Fruit fly (Drosophila melanogaster) whole organism, embryonic: ENCODE measurements around the gene Unr.

ENCODE experiments used
- BtbVII ChIP-seq: fragments of 200-800 bp; sonication (Bioruptor generic); optimal IDR thresholded peaks from 3 replicates; lab custom pipeline; 2017; ENCODE audit warnings: missing biosample characterization, mild to moderate bottlenecking, missing genetic modification characterization
- CG10321 ChIP-seq: fragments of 200-800 bp; sonication (Bioruptor generic); IDR thresholded peaks from 2 replicates; pipeline ENCODE4 v1.3.6; 2022; ENCODE audit warnings: missing biosample characterization, missing genetic modification characterization
- CG11504 ChIP-seq: fragments of 200-800 bp; sonication (Bioruptor generic); optimal IDR thresholded peaks from 3 replicates; lab custom pipeline; 2019; ENCODE audit warnings: missing biosample characterization, mild to moderate bottlenecking, missing genetic modification characterization, moderate library complexity
- CG11723 ChIP-seq: fragments of 200-800 bp; sonication (Bioruptor generic); optimal IDR thresholded peaks from 2 replicates; lab custom pipeline; 2017; ENCODE audit warnings: missing biosample characterization, mild to moderate bottlenecking, missing genetic modification characterization
- CG13775 ChIP-seq: fragments of 200-800 bp; sonication (Bioruptor generic); optimal IDR thresholded peaks from 3 replicates; lab custom pipeline; 2017; ENCODE audit warnings: missing biosample characterization, mild to moderate bottlenecking, missing genetic modification characterization
- CG15479 ChIP-seq: fragments of 200-800 bp; sonication (Bioruptor generic); optimal IDR thresholded peaks from 3 replicates; lab custom pipeline; 2019; ENCODE audit warnings: missing biosample characterization, mild to moderate bottlenecking, missing genetic modification characterization, moderate library complexity
- CG17328 ChIP-seq: fragments of 200-800 bp; sonication (Bioruptor generic); IDR thresholded peaks from 2 replicates; pipeline ENCODE4 v1.3.6; 2022; ENCODE audit warnings: missing biosample characterization, missing genetic modification characterization
- CG1792 ChIP-seq: fragments of 200-800 bp; sonication (Bioruptor generic); optimal IDR thresholded peaks from 2 replicates; lab custom pipeline; 2016; ENCODE audit warnings: missing biosample characterization, missing genetic modification characterization
- CG2889 ChIP-seq: fragments of 200-800 bp; sonication (Bioruptor generic); IDR thresholded peaks from 3 replicates; pipeline ENCODE4 v1.3.6; 2022; ENCODE audit warnings: missing biosample characterization, missing genetic modification characterization
- CG33557 ChIP-seq: fragments of 200-800 bp; sonication (Bioruptor generic); optimal IDR thresholded peaks from 2 replicates; lab custom pipeline; 2019; ENCODE audit warnings: missing biosample characterization, mild to moderate bottlenecking, missing genetic modification characterization, moderate library complexity
- CG3995 ChIP-seq: fragments of 200-800 bp; sonication (Bioruptor generic); optimal IDR thresholded peaks from 3 replicates; lab custom pipeline; 2016; ENCODE audit warnings: missing biosample characterization, missing genetic modification characterization
- CG4282 ChIP-seq: fragments of 200-800 bp; sonication (Bioruptor generic); optimal IDR thresholded peaks from 2 replicates; lab custom pipeline; 2016; ENCODE audit warnings: missing biosample characterization, missing genetic modification characterization
- CG4360 ChIP-seq: fragments of 200-800 bp; sonication (Bioruptor generic); IDR thresholded peaks from 2 replicates; pipeline ENCODE4 v1.3.6; 2022; ENCODE audit warnings: missing biosample characterization, missing genetic modification characterization
- CG6254 ChIP-seq: fragments of 200-800 bp; sonication (Bioruptor generic); optimal IDR thresholded peaks from 3 replicates; lab custom pipeline; 2017; ENCODE audit warnings: mild to moderate bottlenecking, missing biosample characterization, missing genetic modification reagents, missing genetic modification characterization
- CG7745 ChIP-seq: fragments of 200-800 bp; sonication (Bioruptor generic); optimal IDR thresholded peaks from 2 replicates; lab custom pipeline; 2018; ENCODE audit warnings: missing biosample characterization, mild to moderate bottlenecking, missing genetic modification characterization, moderate library complexity
- CG8388 ChIP-seq: fragments of 200-800 bp; sonication (Bioruptor generic); optimal IDR thresholded peaks from 2 replicates; lab custom pipeline; 2019; ENCODE audit warnings: missing biosample characterization, mild to moderate bottlenecking, missing genetic modification characterization, moderate library complexity
- Dad ChIP-seq: fragments of 200-800 bp; sonication (Bioruptor generic); optimal IDR thresholded peaks from 3 replicates; lab custom pipeline; 2016; ENCODE audit warnings: missing biosample characterization, missing genetic modification characterization
- Dip2 ChIP-seq: fragments of 200-800 bp; sonication (Bioruptor generic); IDR thresholded peaks from 2 replicates; pipeline ENCODE4 v1.3.6; 2022; ENCODE audit warnings: missing biosample characterization, missing genetic modification characterization
- E2f1 ChIP-seq: fragments of 200-800 bp; sonication (Bioruptor generic); IDR thresholded peaks from 2 replicates; pipeline ENCODE4 v1.3.6; 2022; ENCODE audit warnings: missing biosample characterization, missing genetic modification characterization
- Hr3 ChIP-seq: fragments of 200-800 bp; sonication (Bioruptor generic); optimal IDR thresholded peaks from 3 replicates; lab custom pipeline; 2016; ENCODE audit warnings: missing biosample characterization, missing genetic modification characterization
- Neu2 ChIP-seq: fragments of 200-800 bp; sonication (Bioruptor generic); optimal IDR thresholded peaks from 3 replicates; lab custom pipeline; 2016; ENCODE audit warnings: missing biosample characterization, missing genetic modification characterization, borderline replicate concordance
- Oaz ChIP-seq: fragments of 200-800 bp; sonication (Bioruptor generic); IDR thresholded peaks from 2 replicates; pipeline ENCODE4 v1.3.6; 2022; ENCODE audit warnings: missing biosample characterization, missing genetic modification characterization
- Ravus ChIP-seq: fragments of 200-800 bp; sonication (Bioruptor generic); IDR thresholded peaks from 2 replicates; pipeline ENCODE4 v1.3.6; 2022; ENCODE audit warnings: missing biosample characterization, missing genetic modification characterization
- Xrp1 ChIP-seq: fragments of 200-800 bp; sonication (Bioruptor generic); IDR thresholded peaks from 2 replicates; pipeline ENCODE4 v1.3.6; 2022; ENCODE audit warnings: missing biosample characterization, missing genetic modification characterization
- bcd ChIP-seq: fragments of 200-800 bp; sonication (Bioruptor generic); optimal IDR thresholded peaks from 2 replicates; lab custom pipeline; 2017; ENCODE audit warnings: missing biosample characterization, mild to moderate bottlenecking, missing genetic modification characterization
- bigmax ChIP-seq: fragments of 200-800 bp; sonication (Bioruptor generic); optimal IDR thresholded peaks from 2 replicates; lab custom pipeline; 2018; ENCODE audit warnings: missing biosample characterization, mild to moderate bottlenecking, missing genetic modification characterization
- bowl ChIP-seq: fragments of 200-800 bp; sonication (Bioruptor generic); IDR thresholded peaks from 2 replicates; pipeline ENCODE4 v1.3.6; 2022; ENCODE audit warnings: missing biosample characterization, missing genetic modification characterization
- bsh ChIP-seq, 2 experiments: fragments of 200-800 bp; sonication (Bioruptor generic); optimal IDR thresholded peaks; 2 replicates each; lab custom pipeline; 2017 to 2018; ENCODE audit warnings: mild to moderate bottlenecking in 2 of 2, missing biosample characterization in 2 of 2, missing genetic modification characterization in 2 of 2, moderate library complexity in 1 of 2
- btn ChIP-seq: fragments of 200-800 bp; sonication (Bioruptor generic); optimal IDR thresholded peaks from 2 replicates; lab custom pipeline; 2016; ENCODE audit warnings: missing biosample characterization, missing genetic modification characterization
- cato ChIP-seq: fragments of 200-800 bp; sonication (Bioruptor generic); optimal IDR thresholded peaks from 2 replicates; lab custom pipeline; 2016; ENCODE audit warnings: missing biosample characterization, missing genetic modification characterization, borderline replicate concordance
- chn ChIP-seq: fragments of 200-800 bp; sonication (Bioruptor generic); optimal IDR thresholded peaks from 2 replicates; lab custom pipeline; 2016; ENCODE audit warnings: missing biosample characterization, missing genetic modification characterization
- dan ChIP-seq: fragments of 200-800 bp; sonication (Bioruptor generic); IDR thresholded peaks from 2 replicates; pipeline ENCODE4 v1.3.6; 2022; ENCODE audit warnings: missing biosample characterization, missing genetic modification characterization
- disco-r ChIP-seq: fragments of 200-800 bp; sonication (Bioruptor generic); optimal IDR thresholded peaks from 2 replicates; lab custom pipeline; 2016; ENCODE audit warnings: missing biosample characterization, missing genetic modification characterization
- dm ChIP-seq: fragments of 200-800 bp; sonication (Bioruptor generic); optimal IDR thresholded peaks from 3 replicates; lab custom pipeline; 2016; ENCODE audit warnings: missing biosample characterization, missing genetic modification characterization
- exex ChIP-seq: fragments of 200-800 bp; sonication (Bioruptor generic); optimal IDR thresholded peaks from 4 replicates; lab custom pipeline; 2018; ENCODE audit warnings: missing biosample characterization, mild to moderate bottlenecking, missing genetic modification characterization, moderate library complexity
- gfzf ChIP-seq: fragments of 200-800 bp; sonication (Bioruptor generic); optimal IDR thresholded peaks from 2 replicates; lab custom pipeline; 2016; ENCODE audit warnings: missing biosample characterization, mild to moderate bottlenecking, missing genetic modification characterization, moderate library complexity
- gt ChIP-seq: fragments of 200-800 bp; sonication (Bioruptor generic); IDR thresholded peaks from 2 replicates; pipeline ENCODE4 v1.3.6; 2022; ENCODE audit warnings: missing biosample characterization, missing genetic modification characterization
- ind ChIP-seq: fragments of 200-800 bp; sonication (Bioruptor generic); optimal IDR thresholded peaks from 3 replicates; lab custom pipeline; 2016; ENCODE audit warnings: missing biosample characterization, missing genetic modification characterization
- knrl ChIP-seq: fragments of 200-800 bp; sonication (Bioruptor generic); IDR thresholded peaks from 3 replicates; pipeline ENCODE4 v1.3.6; 2022; ENCODE audit warnings: missing biosample characterization, missing genetic modification characterization; ENCODE audit not compliant: partially characterized antibody
- lov ChIP-seq, 2 experiments: fragments of 200-800 bp in 1 of 2; fragments of >200 bp in 1 of 2; sonication (Bioruptor generic) in 1 of 2; IDR thresholded peaks in 1 of 2; optimal IDR thresholded peaks in 1 of 2; 2 replicates in 1 of 2; 3 replicates in 1 of 2; pipeline versions ENCODE4 v1.3.6 to Lab custom; 2017 to 2022; ENCODE audit warnings: missing biosample characterization in 1 of 2, missing genetic modification characterization in 1 of 2
- onecut ChIP-seq: fragments of 200-800 bp; sonication (Bioruptor generic); IDR thresholded peaks from 2 replicates; pipeline ENCODE4 v1.3.6; 2022; ENCODE audit warnings: missing biosample characterization, missing genetic modification characterization
- pb ChIP-seq: fragments of 200-800 bp; sonication (Bioruptor generic); optimal IDR thresholded peaks from 3 replicates; lab custom pipeline; 2016; ENCODE audit warnings: missing biosample characterization, missing genetic modification characterization
- rib ChIP-seq: fragments of 200-800 bp; sonication (Bioruptor generic); IDR thresholded peaks from 2 replicates; pipeline ENCODE4 v1.3.6; 2022; ENCODE audit warnings: missing biosample characterization, missing genetic modification characterization
- shn ChIP-seq: fragments of 200-800 bp; sonication (Bioruptor generic); optimal IDR thresholded peaks from 3 replicates; lab custom pipeline; 2016; ENCODE audit warnings: missing biosample characterization, missing genetic modification characterization
- sim ChIP-seq: fragments of 200-800 bp; sonication (Bioruptor generic); IDR thresholded peaks from 2 replicates; pipeline ENCODE4 v1.3.6; 2022; ENCODE audit warnings: missing biosample characterization, missing genetic modification characterization
- so ChIP-seq: fragments of 200-800 bp; sonication (Bioruptor generic); IDR thresholded peaks from 3 replicates; pipeline ENCODE4 v1.3.6; 2022; ENCODE audit warnings: missing biosample characterization, missing genetic modification characterization
- unc-4 ChIP-seq: fragments of 200-800 bp; sonication (Bioruptor generic); IDR thresholded peaks from 2 replicates; pipeline ENCODE4 v1.3.6; 2022; ENCODE audit warnings: missing biosample characterization, missing genetic modification characterization; ENCODE audit not compliant: partially characterized antibody
- vnd ChIP-seq: fragments of 200-800 bp; sonication (Bioruptor generic); IDR thresholded peaks from 3 replicates; pipeline ENCODE4 v1.3.6; 2022; ENCODE audit warnings: missing biosample characterization, missing genetic modification characterization; ENCODE audit not compliant: partially characterized antibody
- zfh1 ChIP-seq: fragments of 200-800 bp; sonication (Bioruptor generic); IDR thresholded peaks from 3 replicates; pipeline ENCODE4 v1.3.6; 2022; ENCODE audit warnings: missing biosample characterization, missing genetic modification characterization

The Unr gene

dm6 chr3L:8440771-8441549 lies 1.2 kb downstream of the Unr start (continued):
- TF ChIP-seq Dad = peak; percentile 31
- no peak for TF ChIP-seq exex (tag; lab: Kevin White, UChicago)
- peak; percentile 3 for TF ChIP-seq dm (GFP tag; lab: Kevin White, UChicago)
- TF ChIP-seq CG6254 (GFP tag; lab: Kevin White, UChicago) = no peak
- TF ChIP-seq knrl = no peak
- TF ChIP-seq CG1792 (GFP tag; lab: Kevin White, UChicago) = peak; percentile 62
- no peak for TF ChIP-seq so (GFP tag; lab: Robert Waterston, UW)
- no peak for TF ChIP-seq vnd (GFP tag; lab: Robert Waterston, UW)
- peak; percentile 50 for TF ChIP-seq CG11504 (tag; lab: Kevin White, UChicago)
- TF ChIP-seq Neu2 = no peak
- TF ChIP-seq lov (optimal IDR thresholded peaks at IDR 0.05; lab: Kevin White, UChicago) = no peak
- no peak for TF ChIP-seq lov (GFP tag; IDR thresholded peaks at IDR 0.05; lab: Robert Waterston, UW)
- TF ChIP-seq bowl (GFP tag; lab: Robert Waterston, UW) = no peak
- no peak for TF ChIP-seq onecut (GFP tag; lab: Robert Waterston, UW)
- no peak; the same call in 1 of the 2 replicates for TF ChIP-seq CG4360 (GFP tag; lab: Robert Waterston, UW)
- TF ChIP-seq Xrp1 (GFP tag; lab: Robert Waterston, UW) = peak; percentile 52; the same call in 1 of the 2 replicates
- TF ChIP-seq Ravus = no peak
- peak; percentile 28 for TF ChIP-seq CG8388 (GFP tag; lab: Kevin White, UChicago)
- no peak for TF ChIP-seq bcd
- TF ChIP-seq CG4282 (GFP tag; lab: Kevin White, UChicago) = peak; percentile 4
- no peak for TF ChIP-seq BtbVII (GFP tag; lab: Kevin White, UChicago)
- TF ChIP-seq bsh (GFP tag; optimal IDR thresholded peaks at IDR 0.05; lab: Kevin White, UChicago) = peak; percentile 40 to 97
- no peak for TF ChIP-seq CG33557 (GFP tag; lab: Kevin White, UChicago)
- no peak for TF ChIP-seq CG11723 (GFP tag; lab: Kevin White, UChicago)
- TF ChIP-seq CG10321 (GFP tag; lab: Robert Waterston, UW) = no peak
- TF ChIP-seq gt (GFP tag; lab: Robert Waterston, UW) = no peak
- no peak for TF ChIP-seq CG15479 (GFP tag; lab: Kevin White, UChicago)
- TF ChIP-seq disco-r = no peak
- TF ChIP-seq unc-4 (GFP tag; lab: Robert Waterston, UW) = no peak
- no peak for TF ChIP-seq CG3995 (GFP tag; lab: Kevin White, UChicago)
- peak; percentile 26 for TF ChIP-seq pb
- TF ChIP-seq dan = no peak
- TF ChIP-seq bigmax (GFP tag; lab: Kevin White, UChicago) = no peak
- TF ChIP-seq CG7745 (tag; lab: Kevin White, UChicago) = no peak
- no peak for TF ChIP-seq CG2889 (GFP tag; lab: Robert Waterston, UW)
- no peak for TF ChIP-seq rib
- TF ChIP-seq CG17328 (GFP tag; lab: Robert Waterston, UW) = no peak
- no peak; the same call in 1 of the 2 replicates for TF ChIP-seq E2f1 (GFP tag; lab: Robert Waterston, UW)
- peak; percentile 46 for TF ChIP-seq CG13775 (GFP tag; lab: Kevin White, UChicago)
- peak; percentile 33 for TF ChIP-seq shn (GFP tag; lab: Kevin White, UChicago)
- no peak for TF ChIP-seq cato (GFP tag; lab: Kevin White, UChicago)
- TF ChIP-seq chn (GFP tag; lab: Kevin White, UChicago) = no peak
- peak; percentile 54 for TF ChIP-seq ind
- no peak for TF ChIP-seq Oaz
- peak; percentile 4 for TF ChIP-seq Hr3
- TF ChIP-seq gfzf (GFP tag; lab: Kevin White, UChicago) = no peak
- no peak for TF ChIP-seq btn (GFP tag; lab: Kevin White, UChicago)
- no peak for TF ChIP-seq Dip2 (GFP tag; lab: Robert Waterston, UW)
- no peak for TF ChIP-seq sim (GFP tag; lab: Robert Waterston, UW)
- TF ChIP-seq zfh1 (GFP tag; lab: Robert Waterston, UW) = no peak; the same call in 2 of the 3 replicates
